Worm (Caenorhabditis elegans) whole organism, L4 larva: ENCODE measurements around the gene gst-33.

Experiments used
- ZK337.2 ChIP-seq: fragments of 200-800 bp; sonication (Bioruptor generic); IDR thresholded peaks from 2 replicates; pipeline ENCODE4 v1.3.6; 2022; ENCODE audit warnings: missing genetic modification reagents, missing genetic modification characterization, missing compliant biosample characterization
- ama-1 ChIP-seq: fragments of 150-350 bp; optimal IDR thresholded peaks from 2 replicates; lab custom pipeline; 2014; ENCODE audit warnings: inconsistent platforms, mixed read lengths
- ceh-28 ChIP-seq: fragments of 150-350 bp; optimal IDR thresholded peaks from 2 replicates; lab custom pipeline; 2014; ENCODE audit warnings: missing biosample characterization, missing genetic modification reagents, missing genetic modification characterization
- ceh-82 ChIP-seq: sonication (generic microtip); optimal IDR thresholded peaks from 2 replicates; lab custom pipeline; 2017; ENCODE audit warnings: missing biosample characterization, missing genetic modification characterization
- daf-16 ChIP-seq, 3 experiments: sonication (generic microtip); optimal IDR thresholded peaks; 2 replicates each; lab custom pipeline; 2016 to 2017; ENCODE audit warnings: missing genetic modification characterization in 3 of 3, missing genetic modification reagents in 3 of 3, mild to moderate bottlenecking in 2 of 3, missing compliant biosample characterization in 2 of 3, missing biosample characterization in 1 of 3, moderate library complexity in 1 of 3
- egl-27 ChIP-seq: sonication (generic microtip); optimal IDR thresholded peaks from 3 replicates; lab custom pipeline; 2017; ENCODE audit warnings: missing biosample characterization, missing genetic modification reagents, missing genetic modification characterization
- mep-1 ChIP-seq: fragments of 150-350 bp; sonication (generic microtip); optimal IDR thresholded peaks from 3 replicates; lab custom pipeline; 2014; ENCODE audit warnings: missing biosample characterization, missing genetic modification characterization
- nhr-28 ChIP-seq: fragments of 150-350 bp; optimal IDR thresholded peaks from 2 replicates; lab custom pipeline; 2014; ENCODE audit warnings: missing biosample characterization, missing genetic modification characterization
- nhr-77 ChIP-seq: fragments of 150-350 bp; optimal IDR thresholded peaks from 2 replicates; lab custom pipeline; 2014; ENCODE audit warnings: missing biosample characterization, missing genetic modification characterization
- php-3 ChIP-seq: fragments of 200-800 bp; sonication (Bioruptor generic); IDR thresholded peaks from 2 replicates; pipeline ENCODE4 v1.3.6; 2022; ENCODE audit warnings: missing genetic modification reagents, missing genetic modification characterization, missing compliant biosample characterization
- zag-1 ChIP-seq: fragments of 150-350 bp; optimal IDR thresholded peaks from 2 replicates; lab custom pipeline; 2014; ENCODE audit warnings: missing biosample characterization, missing genetic modification characterization
- zip-11 ChIP-seq: fragments of 200-800 bp; sonication (Bioruptor generic); IDR thresholded peaks from 2 replicates; pipeline ENCODE4 v1.3.6; 2022; ENCODE audit warnings: missing genetic modification characterization, missing compliant biosample characterization
- ztf-11 ChIP-seq: fragments of 150-350 bp; optimal IDR thresholded peaks from 2 replicates; lab custom pipeline; 2014; ENCODE audit warnings: missing biosample characterization, missing genetic modification characterization

DNA sequence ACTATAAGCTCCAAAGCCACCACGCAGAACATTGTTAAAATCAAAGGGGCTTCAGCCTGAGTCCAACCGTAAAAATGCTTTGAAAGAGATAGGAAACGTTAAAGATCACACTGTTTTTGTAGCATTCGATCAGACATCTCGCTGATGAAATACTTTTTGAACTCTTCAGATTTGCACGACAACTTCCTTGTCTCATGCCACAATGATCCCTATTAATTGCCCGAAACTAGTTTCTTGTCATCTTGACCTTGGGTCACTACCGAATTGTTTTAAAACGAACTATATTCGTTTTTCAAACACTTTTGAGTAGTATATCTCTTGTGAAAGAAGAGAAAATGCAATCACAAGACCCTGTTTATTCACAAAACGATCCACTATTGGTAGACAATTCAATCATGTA lies 50.4 kb downstream of the gst-33 start, which contains the start of gene T20D4.3:
- TF ChIP-seq ceh-82 (tag; lab: Kevin White, UChicago) (no peak), egl-27 (tag; lab: Kevin White, UChicago) (no peak), nhr-77 (tag; lab: Kevin White, UChicago) (no peak), ztf-11 (tag; lab: Kevin White, UChicago) (no peak), nhr-28 (tag; lab: Kevin White, UChicago) (no peak), mep-1 (tag; lab: Kevin White, UChicago) (no peak), ceh-28 (tag; lab: Kevin White, UChicago) (no peak), php-3 (GFP tag; lab: Robert Waterston, UW) (no peak), ama-1 (lab: Kevin White, UChicago) (no peak), ZK337.2 (GFP tag; lab: Robert Waterston, UW) (no peak), zag-1 (tag; lab: Kevin White, UChicago) (no peak), zip-11 (GFP tag; lab: Robert Waterston, UW) (no peak), daf-16 (GFP tag; optimal IDR thresholded peaks at IDR 0.05; lab: Kevin White, UChicago) (no peak), daf-16 (tag; optimal IDR thresholded peaks at IDR 0.05; lab: Kevin White, UChicago) (no peak)
